Worm (Caenorhabditis elegans): Measurements from ENCODE around the gene cyp-35D1.

- TF ChIP-seq F13C5.2 (tag; optimal IDR thresholded peaks at IDR 0.05) (no peak), flt-1 (GFP tag; IDR thresholded peaks at IDR 0.05) (no peak), aly-1 (tag; optimal IDR thresholded peaks at IDR 0.05) (no peak), tra-4 (tag; optimal IDR thresholded peaks at IDR 0.05) (no peak), hnd-1 (tag; optimal IDR thresholded peaks at IDR 0.05) (no peak), ama-1 (optimal IDR thresholded peaks at IDR 0.05) (no peak), ets-7 (tag; optimal IDR thresholded peaks at IDR 0.05) (no peak), sea-1 (GFP tag; conservative IDR thresholded peaks at IDR 0.05) (no peak), pes-1 (GFP tag; IDR thresholded peaks at IDR 0.05) (no peak), hmbx-1 (tag; optimal IDR thresholded peaks at IDR 0.05) (no peak), ceh-36 (tag; optimal IDR thresholded peaks at IDR 0.05) (no peak)
These were observed 30.4 kb downstream of the cyp-35D1 start, which contains the start of gene str-7 for ce11 chrV:16099441-16099840.
